Worm (Caenorhabditis elegans) whole organism, L4 larva: ENCODE data around the gene Y17D7B.10.

Experiments used
- Y75B8A.6 ChIP-seq: fragments of 200-800 bp; sonication (Bioruptor generic); IDR thresholded peaks from 2 replicates; pipeline ENCODE4 v1.3.6; 2022; ENCODE audit warnings: missing genetic modification reagents, missing genetic modification characterization, missing compliant biosample characterization
- ama-1 ChIP-seq: fragments of 150-350 bp; optimal IDR thresholded peaks from 2 replicates; lab custom pipeline; 2014; ENCODE audit warnings: inconsistent platforms, mixed read lengths
- jun-1 ChIP-seq: fragments of 150-350 bp; optimal IDR thresholded peaks from 2 replicates; lab custom pipeline; 2014; ENCODE audit warnings: missing biosample characterization, missing genetic modification reagents, missing genetic modification characterization
- madf-5 ChIP-seq, 2 experiments: fragments of 200-800 bp; sonication (Bioruptor generic); IDR thresholded peaks; 2 replicates each; pipeline ENCODE4 v1.3.6; 2022; ENCODE audit warnings: missing compliant biosample characterization in 2 of 2, missing genetic modification characterization in 2 of 2
- mdl-1 ChIP-seq, 2 experiments: fragments of 150-350 bp in 1 of 2; sonication (generic microtip) in 1 of 2; optimal IDR thresholded peaks; 2 replicates each; lab custom pipeline; 2014 to 2017; ENCODE audit warnings: missing biosample characterization in 2 of 2, missing genetic modification characterization in 2 of 2
- nhr-10 ChIP-seq: fragments of 150-350 bp; optimal IDR thresholded peaks from 2 replicates; lab custom pipeline; 2014; ENCODE audit warnings: missing biosample characterization, missing genetic modification characterization
- unc-130 ChIP-seq: sonication (generic microtip); optimal IDR thresholded peaks from 2 replicates; lab custom pipeline; 2016; ENCODE audit warnings: missing genetic modification reagents, missing genetic modification characterization, missing compliant biosample characterization
- unc-39 ChIP-seq: sonication (generic microtip); optimal IDR thresholded peaks from 2 replicates; lab custom pipeline; 2017; ENCODE audit warnings: missing biosample characterization, missing genetic modification characterization

- TF ChIP-seq jun-1 (tag; lab: Kevin White, UChicago) (no peak), unc-39 (tag; lab: Kevin White, UChicago) (no peak), mdl-1 (tag; optimal IDR thresholded peaks at IDR 0.05; lab: Kevin White, UChicago) (no peak), unc-130 (GFP tag; lab: Kevin White, UChicago) (no peak), nhr-10 (tag; lab: Kevin White, UChicago) (no peak), ama-1 (lab: Kevin White, UChicago) (no peak), Y75B8A.6 (no peak), madf-5 (GFP tag; IDR thresholded peaks at IDR 0.05; lab: Robert Waterston, UW) (no peak)
Measured at ce11 chrV:18808621-18809020, 25.1 kb downstream of the Y17D7B.10 start, which contains the start of gene C54E10.6.
